Fruit fly (Drosophila melanogaster) whole organism, embryonic: ENCODE results near the gene mRpL19.

ENCODE experiments used
- CG10321 ChIP-seq: fragments of 200-800 bp; sonication (Bioruptor generic); IDR thresholded peaks from 2 replicates; pipeline ENCODE4 v1.3.6; 2022; ENCODE audit warnings: missing biosample characterization, missing genetic modification characterization
- CG11398 ChIP-seq: fragments of 200-800 bp; sonication (Bioruptor generic); optimal IDR thresholded peaks from 2 replicates; lab custom pipeline; 2016; ENCODE audit warnings: missing biosample characterization, missing genetic modification characterization
- CG12071 ChIP-seq: fragments of 200-800 bp; sonication (Bioruptor generic); optimal IDR thresholded peaks from 3 replicates; lab custom pipeline; 2018; ENCODE audit warnings: missing biosample characterization, mild to moderate bottlenecking, missing genetic modification characterization
- CG17359 ChIP-seq: fragments of 200-800 bp; sonication (Bioruptor generic); optimal IDR thresholded peaks from 3 replicates; lab custom pipeline; 2018; ENCODE audit warnings: missing biosample characterization, mild to moderate bottlenecking, missing genetic modification characterization, moderate library complexity
- CG32532 ChIP-seq: fragments of 200-800 bp; sonication (Bioruptor generic); IDR thresholded peaks from 2 replicates; pipeline ENCODE4 v1.3.6; 2022; ENCODE audit warnings: missing biosample characterization, missing genetic modification characterization
- CG3847 ChIP-seq: fragments of 200-800 bp; sonication (Bioruptor generic); IDR thresholded peaks from 2 replicates; pipeline ENCODE4 v1.3.6; 2022; ENCODE audit warnings: missing biosample characterization, missing genetic modification characterization
- CG4424 ChIP-seq: fragments of 200-800 bp; sonication (Bioruptor generic); optimal IDR thresholded peaks from 3 replicates; lab custom pipeline; 2016; ENCODE audit warnings: missing biosample characterization, missing genetic modification characterization
- CG4707 ChIP-seq: fragments of 200-800 bp; sonication (Bioruptor generic); optimal IDR thresholded peaks from 2 replicates; lab custom pipeline; 2018; ENCODE audit warnings: missing biosample characterization, mild to moderate bottlenecking, missing genetic modification characterization, moderate library complexity
- CG6854 ChIP-seq: fragments of 200-800 bp; sonication (Bioruptor generic); optimal IDR thresholded peaks from 3 replicates; lab custom pipeline; 2017; ENCODE audit warnings: missing biosample characterization, mild to moderate bottlenecking, missing genetic modification characterization
- CoRest ChIP-seq: fragments of 200-800 bp; sonication (Bioruptor generic); optimal IDR thresholded peaks from 3 replicates; lab custom pipeline; 2018; ENCODE audit warnings: missing biosample characterization, mild to moderate bottlenecking, missing genetic modification characterization, moderate library complexity
- Dad ChIP-seq: fragments of 200-800 bp; sonication (Bioruptor generic); optimal IDR thresholded peaks from 3 replicates; lab custom pipeline; 2016; ENCODE audit warnings: missing biosample characterization, missing genetic modification characterization
- Dfd ChIP-seq, 2 experiments: fragments of >200 bp; optimal IDR thresholded peaks; 2 replicates each; lab custom pipeline; 2017; ENCODE audit warnings: missing biosample characterization in 2 of 2, missing genetic modification characterization in 2 of 2
- Dip3 ChIP-seq: fragments of 200-800 bp; sonication (Bioruptor generic); optimal IDR thresholded peaks from 3 replicates; lab custom pipeline; 2016; ENCODE audit warnings: missing biosample characterization, missing genetic modification characterization
- Dll ChIP-seq: fragments of 200-800 bp; sonication (Bioruptor generic); IDR thresholded peaks from 4 replicates; pipeline ENCODE4 v1.3.6; 2022; ENCODE audit warnings: missing biosample characterization, missing genetic modification characterization; ENCODE audit not compliant: partially characterized antibody
- H15 ChIP-seq: fragments of 200-800 bp; sonication (Bioruptor generic); IDR thresholded peaks from 3 replicates; pipeline ENCODE4 v1.3.6; 2022; ENCODE audit warnings: missing biosample characterization, missing genetic modification characterization
- H2.0 ChIP-seq: fragments of 200-800 bp; sonication (Bioruptor generic); IDR thresholded peaks from 2 replicates; pipeline ENCODE4 v1.3.6; 2022; ENCODE audit warnings: missing biosample characterization, missing genetic modification characterization
- Mrtf ChIP-seq: fragments of 200-800 bp; sonication (Bioruptor generic); IDR thresholded peaks from 3 replicates; pipeline ENCODE4 v1.3.6; 2022; ENCODE audit warnings: missing biosample characterization, missing genetic modification characterization
- Neu2 ChIP-seq: fragments of 200-800 bp; sonication (Bioruptor generic); optimal IDR thresholded peaks from 3 replicates; lab custom pipeline; 2016; ENCODE audit warnings: missing biosample characterization, missing genetic modification characterization, borderline replicate concordance
- Nf-YB ChIP-seq: fragments of 200-800 bp; sonication (Bioruptor generic); optimal IDR thresholded peaks from 3 replicates; lab custom pipeline; 2019; ENCODE audit warnings: missing biosample characterization, mild to moderate bottlenecking, missing genetic modification characterization, moderate library complexity
- NfI ChIP-seq: fragments of 200-800 bp; sonication (Bioruptor generic); optimal IDR thresholded peaks from 3 replicates; lab custom pipeline; 2018; ENCODE audit warnings: missing biosample characterization, mild to moderate bottlenecking, missing genetic modification characterization, moderate library complexity
- PHDP ChIP-seq: fragments of 200-800 bp; sonication (Bioruptor generic); optimal IDR thresholded peaks from 3 replicates; lab custom pipeline; 2018; ENCODE audit warnings: missing biosample characterization, mild to moderate bottlenecking, missing genetic modification characterization, moderate library complexity
- Xbp1 ChIP-seq: fragments of 200-800 bp; sonication (Bioruptor generic); optimal IDR thresholded peaks from 3 replicates; lab custom pipeline; 2016; ENCODE audit warnings: missing biosample characterization, mild to moderate bottlenecking, missing genetic modification characterization
- ato ChIP-seq: fragments of 200-800 bp; sonication (Bioruptor generic); IDR thresholded peaks from 2 replicates; pipeline ENCODE4 v1.3.6; 2022; ENCODE audit warnings: missing biosample characterization, missing genetic modification characterization; ENCODE audit not compliant: partially characterized antibody
- bcd ChIP-seq: fragments of 200-800 bp; sonication (Bioruptor generic); optimal IDR thresholded peaks from 2 replicates; lab custom pipeline; 2017; ENCODE audit warnings: missing biosample characterization, mild to moderate bottlenecking, missing genetic modification characterization
- bigmax ChIP-seq: fragments of 200-800 bp; sonication (Bioruptor generic); optimal IDR thresholded peaks from 2 replicates; lab custom pipeline; 2018; ENCODE audit warnings: missing biosample characterization, mild to moderate bottlenecking, missing genetic modification characterization
- bsh ChIP-seq, 2 experiments: fragments of 200-800 bp; sonication (Bioruptor generic); optimal IDR thresholded peaks; 2 replicates each; lab custom pipeline; 2017 to 2018; ENCODE audit warnings: mild to moderate bottlenecking in 2 of 2, missing biosample characterization in 2 of 2, missing genetic modification characterization in 2 of 2, moderate library complexity in 1 of 2
- chm ChIP-seq: fragments of 200-800 bp; sonication (Bioruptor generic); IDR thresholded peaks from 2 replicates; pipeline ENCODE4 v1.3.6; 2022; ENCODE audit warnings: missing biosample characterization, missing genetic modification characterization
- crol ChIP-seq: fragments of 200-800 bp; sonication (Bioruptor generic); IDR thresholded peaks from 2 replicates; pipeline ENCODE4 v1.3.6; 2022; ENCODE audit warnings: missing biosample characterization, missing genetic modification characterization
- da ChIP-seq: fragments of 200-800 bp; sonication (Bioruptor generic); optimal IDR thresholded peaks from 2 replicates; lab custom pipeline; 2016; ENCODE audit warnings: missing biosample characterization, missing genetic modification characterization
- disco-r ChIP-seq: fragments of 200-800 bp; sonication (Bioruptor generic); optimal IDR thresholded peaks from 2 replicates; lab custom pipeline; 2016; ENCODE audit warnings: missing biosample characterization, missing genetic modification characterization
- fd102C ChIP-seq: fragments of 200-800 bp; sonication (Bioruptor generic); optimal IDR thresholded peaks from 2 replicates; lab custom pipeline; 2018; ENCODE audit warnings: missing biosample characterization, mild to moderate bottlenecking, missing genetic modification characterization, moderate library complexity
- gsb ChIP-seq: fragments of 200-800 bp; sonication (Bioruptor generic); IDR thresholded peaks from 2 replicates; pipeline ENCODE4 v1.3.6; 2022; ENCODE audit warnings: missing biosample characterization, missing genetic modification characterization
- kni ChIP-seq: fragments of 200-800 bp; sonication (Bioruptor generic); optimal IDR thresholded peaks from 3 replicates; lab custom pipeline; 2017; ENCODE audit warnings: mild to moderate bottlenecking, missing biosample characterization, missing genetic modification reagents, missing genetic modification characterization
- lilli ChIP-seq: fragments of 200-800 bp; sonication (Bioruptor generic); optimal IDR thresholded peaks from 3 replicates; lab custom pipeline; 2016; ENCODE audit warnings: missing biosample characterization, missing genetic modification characterization
- nom ChIP-seq: fragments of 200-800 bp; sonication (Bioruptor generic); optimal IDR thresholded peaks from 2 replicates; lab custom pipeline; 2017; ENCODE audit warnings: missing biosample characterization, missing genetic modification characterization, mild to moderate bottlenecking, moderate library complexity, missing genetic modification reagents
- org-1 ChIP-seq: fragments of 200-800 bp; sonication (Bioruptor generic); optimal IDR thresholded peaks from 2 replicates; lab custom pipeline; 2017; ENCODE audit warnings: missing biosample characterization, missing genetic modification characterization
- pum ChIP-seq: fragments of 200-800 bp; sonication (Bioruptor generic); optimal IDR thresholded peaks from 2 replicates; lab custom pipeline; 2016; ENCODE audit warnings: missing biosample characterization, missing genetic modification characterization
- tll ChIP-seq, 2 experiments: fragments of 200-800 bp in 1 of 2; fragments of >200 bp in 1 of 2; sonication (Bioruptor generic) in 1 of 2; optimal IDR thresholded peaks; 2 replicates each; lab custom pipeline; 2017 to 2019; ENCODE audit warnings: missing biosample characterization in 2 of 2, missing genetic modification characterization in 2 of 2, mild to moderate bottlenecking in 1 of 2, moderate library complexity in 1 of 2
- twi ChIP-seq: fragments of 200-800 bp; optimal IDR thresholded peaks from 2 replicates; lab custom pipeline; 2019; ENCODE audit warnings: missing biosample characterization, mild to moderate bottlenecking, missing genetic modification characterization, moderate library complexity
- z ChIP-seq: fragments of 200-800 bp; sonication (Bioruptor generic); IDR thresholded peaks from 3 replicates; pipeline ENCODE4 v1.3.6; 2022; ENCODE audit warnings: missing biosample characterization, missing genetic modification characterization
- zfh2 ChIP-seq: fragments of 200-800 bp; sonication (Bioruptor generic); optimal IDR thresholded peaks from 2 replicates; lab custom pipeline; 2016; ENCODE audit warnings: missing biosample characterization, missing genetic modification characterization

Gene mRpL19

dm6 chr3R:8669029-8669707 lies 4.7 kb upstream of the mRpL19 start (continued):
- TF ChIP-seq disco-r (GFP tag; lab: Kevin White, UChicago) = peak; percentile 95
- TF ChIP-seq bigmax (GFP tag; lab: Kevin White, UChicago) = peak; percentile 85
- TF ChIP-seq CoRest (tag; lab: Kevin White, UChicago) = peak; percentile 97
- peak; percentile 72; the same call in 2 of the 4 replicates for TF ChIP-seq Dll (GFP tag; lab: Robert Waterston, UW)
- TF ChIP-seq Dfd (GFP tag; optimal IDR thresholded peaks at IDR 0.05; lab: Kevin White, UChicago) = no peak
- TF ChIP-seq da (GFP tag; lab: Kevin White, UChicago) = peak; percentile 90
- TF ChIP-seq CG10321 (GFP tag; lab: Robert Waterston, UW) = peak; percentile 94
- peak; percentile 98 for TF ChIP-seq Xbp1 (GFP tag; lab: Kevin White, UChicago)
- peak; percentile 97 for TF ChIP-seq Dip3 (GFP tag; lab: Kevin White, UChicago)
- TF ChIP-seq Mrtf (GFP tag; lab: Robert Waterston, UW) = peak; percentile 93
- TF ChIP-seq CG3847 = peak; percentile 95
- peak; percentile 87 for TF ChIP-seq kni (GFP tag; lab: Kevin White, UChicago)
- TF ChIP-seq H15 = peak; percentile 95
- TF ChIP-seq Nf-YB (GFP tag; lab: Kevin White, UChicago) = peak; percentile 89
- peak; percentile 97 for TF ChIP-seq Dad (GFP tag; lab: Kevin White, UChicago)
- TF ChIP-seq Neu2 (GFP tag; lab: Kevin White, UChicago) = peak; percentile 83
- TF ChIP-seq CG11398 (GFP tag; lab: Kevin White, UChicago) = peak; percentile 96
- TF ChIP-seq NfI (GFP tag; lab: Kevin White, UChicago) = peak; percentile 97
- peak; percentile 99 for TF ChIP-seq PHDP (tag; lab: Kevin White, UChicago)
- TF ChIP-seq chm (GFP tag; lab: Robert Waterston, UW) = peak; percentile 98
- TF ChIP-seq crol (GFP tag; lab: Robert Waterston, UW) = peak; percentile 79
- TF ChIP-seq CG6854 (GFP tag; lab: Kevin White, UChicago) = peak; percentile 98
- peak; percentile 98 for TF ChIP-seq CG17359 (tag; lab: Kevin White, UChicago)
- peak; percentile 97 for TF ChIP-seq pum (GFP tag; lab: Kevin White, UChicago)
- TF ChIP-seq ato (GFP tag; lab: Robert Waterston, UW) = peak; percentile 80
- peak in 1 of 2 experiments; percentile 64 for TF ChIP-seq tll (GFP tag; optimal IDR thresholded peaks at IDR 0.05; lab: Kevin White, UChicago)
- TF ChIP-seq gsb (GFP tag; lab: Robert Waterston, UW) = peak; percentile 87
- TF ChIP-seq z (GFP tag; lab: Robert Waterston, UW) = peak; percentile 80; the same call in 2 of the 3 replicates
- TF ChIP-seq fd102C (GFP tag; lab: Kevin White, UChicago) = peak; percentile 89
- peak; percentile 97 for TF ChIP-seq CG32532 (GFP tag; lab: Robert Waterston, UW)
- TF ChIP-seq CG4424 (GFP tag; lab: Kevin White, UChicago) = peak; percentile 98
- TF ChIP-seq org-1 (GFP tag; lab: Kevin White, UChicago) = peak; percentile 97
- TF ChIP-seq zfh2 = peak; percentile 96
- peak; percentile 91 for TF ChIP-seq twi (tag; lab: Kevin White, UChicago)
- peak; percentile 95 for TF ChIP-seq CG4707 (GFP tag; lab: Kevin White, UChicago)
- peak; percentile 99 for TF ChIP-seq lilli
- TF ChIP-seq H2.0 = peak; percentile 95
- peak; percentile 97 to 98 for TF ChIP-seq bsh (GFP tag; optimal IDR thresholded peaks at IDR 0.05; lab: Kevin White, UChicago)
- TF ChIP-seq CG12071 (GFP tag; lab: Kevin White, UChicago) = peak; percentile 99
- peak; percentile 98 for TF ChIP-seq bcd (GFP tag; lab: Kevin White, UChicago)
- peak; percentile 96 for TF ChIP-seq nom (GFP tag; lab: Kevin White, UChicago)
- TF ChIP-seq, all 482 proteins: peak for 462
